Fruit fly (Drosophila melanogaster) whole organism, embryonic: ENCODE data around the gene GlcAT-P.

Source experiments
- CG10321 ChIP-seq: fragments of 200-800 bp; sonication (Bioruptor generic); IDR thresholded peaks from 2 replicates; pipeline ENCODE4 v1.3.6; 2022; ENCODE audit warnings: missing biosample characterization, missing genetic modification characterization
- CG11696 ChIP-seq: fragments of 200-800 bp; sonication (Bioruptor generic); IDR thresholded peaks from 2 replicates; pipeline ENCODE4 v1.3.6; 2022; ENCODE audit warnings: missing biosample characterization, missing genetic modification characterization
- CG12155 ChIP-seq: fragments of 200-800 bp; sonication (Bioruptor generic); optimal IDR thresholded peaks from 3 replicates; lab custom pipeline; 2016; ENCODE audit warnings: missing biosample characterization, missing genetic modification characterization
- CG12659 ChIP-seq: fragments of 200-800 bp; sonication (Bioruptor generic); optimal IDR thresholded peaks from 3 replicates; lab custom pipeline; 2017; ENCODE audit warnings: mild to moderate bottlenecking, missing biosample characterization, missing genetic modification reagents, missing genetic modification characterization
- CG14441 ChIP-seq: fragments of 200-800 bp; sonication (Bioruptor generic); IDR thresholded peaks from 2 replicates; pipeline ENCODE4 v1.3.6; 2022; ENCODE audit warnings: missing biosample characterization, missing genetic modification characterization
- CG14860 ChIP-seq: fragments of 200-800 bp; sonication (Bioruptor generic); IDR thresholded peaks from 3 replicates; pipeline ENCODE4 v1.3.6; 2022; ENCODE audit warnings: missing biosample characterization, missing genetic modification characterization; ENCODE audit not compliant: partially characterized antibody
- CG17359 ChIP-seq: fragments of 200-800 bp; sonication (Bioruptor generic); optimal IDR thresholded peaks from 3 replicates; lab custom pipeline; 2018; ENCODE audit warnings: missing biosample characterization, mild to moderate bottlenecking, missing genetic modification characterization, moderate library complexity
- CG17385 ChIP-seq: fragments of 200-800 bp; sonication (Bioruptor generic); optimal IDR thresholded peaks from 3 replicates; lab custom pipeline; 2018; ENCODE audit warnings: missing biosample characterization, mild to moderate bottlenecking, missing genetic modification characterization
- CG17568 ChIP-seq: fragments of 200-800 bp; sonication (Bioruptor generic); optimal IDR thresholded peaks from 2 replicates; lab custom pipeline; 2018; ENCODE audit warnings: missing biosample characterization, mild to moderate bottlenecking, missing genetic modification characterization, moderate library complexity
- CG17829 ChIP-seq: fragments of 200-800 bp; optimal IDR thresholded peaks from 2 replicates; lab custom pipeline; 2019; ENCODE audit warnings: missing biosample characterization, mild to moderate bottlenecking, missing genetic modification characterization, moderate library complexity
- CG2120 ChIP-seq: fragments of 200-800 bp; sonication (Bioruptor generic); optimal IDR thresholded peaks from 3 replicates; lab custom pipeline; 2016; ENCODE audit warnings: missing biosample characterization, missing genetic modification characterization
- CG3407 ChIP-seq: fragments of 200-800 bp; sonication (Bioruptor generic); optimal IDR thresholded peaks from 2 replicates; lab custom pipeline; 2018; ENCODE audit warnings: missing biosample characterization, mild to moderate bottlenecking, missing genetic modification characterization
- CG34422 ChIP-seq: fragments of 200-800 bp; sonication (Bioruptor generic); IDR thresholded peaks from 3 replicates; pipeline ENCODE4 v1.3.6; 2022; ENCODE audit warnings: missing biosample characterization, missing genetic modification characterization
- CG6765 ChIP-seq: fragments of 200-800 bp; sonication (Bioruptor generic); optimal IDR thresholded peaks from 3 replicates; lab custom pipeline; 2017; ENCODE audit warnings: missing biosample characterization, mild to moderate bottlenecking, missing genetic modification characterization
- CG7372 ChIP-seq: fragments of 200-800 bp; sonication (Bioruptor generic); IDR thresholded peaks from 2 replicates; pipeline ENCODE4 v1.3.6; 2022; ENCODE audit warnings: missing biosample characterization, missing genetic modification characterization
- CG7963 ChIP-seq: fragments of 200-800 bp; sonication (Bioruptor generic); IDR thresholded peaks from 3 replicates; pipeline ENCODE4 v1.3.6; 2022; ENCODE audit warnings: missing biosample characterization, missing genetic modification characterization; ENCODE audit not compliant: partially characterized antibody
- CG8290 ChIP-seq, 3 experiments: fragments of 200-800 bp; sonication (Bioruptor generic); optimal IDR thresholded peaks; 2 replicates each; lab custom pipeline; 2016 to 2019; ENCODE audit warnings: missing biosample characterization in 3 of 3, missing genetic modification characterization in 3 of 3, mild to moderate bottlenecking in 2 of 3, moderate library complexity in 1 of 3
- CG8924 ChIP-seq: fragments of 200-800 bp; optimal IDR thresholded peaks from 3 replicates; lab custom pipeline; 2019; ENCODE audit warnings: missing biosample characterization, mild to moderate bottlenecking, missing genetic modification characterization, moderate library complexity
- CHES-1-like ChIP-seq: fragments of 200-800 bp; sonication (Bioruptor generic); optimal IDR thresholded peaks from 2 replicates; lab custom pipeline; 2016; ENCODE audit warnings: missing biosample characterization, missing genetic modification characterization
- CrebB ChIP-seq: fragments of 200-800 bp; sonication (Bioruptor generic); optimal IDR thresholded peaks from 3 replicates; lab custom pipeline; 2018; ENCODE audit warnings: missing biosample characterization, mild to moderate bottlenecking, missing genetic modification characterization
- Dbx ChIP-seq: fragments of 200-800 bp; sonication (Bioruptor generic); IDR thresholded peaks from 3 replicates; pipeline ENCODE4 v1.3.6; 2022; ENCODE audit warnings: missing biosample characterization, missing genetic modification characterization
- Dll ChIP-seq: fragments of 200-800 bp; sonication (Bioruptor generic); IDR thresholded peaks from 4 replicates; pipeline ENCODE4 v1.3.6; 2022; ENCODE audit warnings: missing biosample characterization, missing genetic modification characterization; ENCODE audit not compliant: partially characterized antibody
- Eip74EF ChIP-seq, 2 experiments: fragments of 200-800 bp in 1 of 2; fragments of >200 bp in 1 of 2; sonication (Bioruptor generic) in 1 of 2; optimal IDR thresholded peaks; 2 replicates each; lab custom pipeline; 2017 to 2019; ENCODE audit warnings: missing biosample characterization in 2 of 2, missing genetic modification characterization in 2 of 2, mild to moderate bottlenecking in 1 of 2, moderate library complexity in 1 of 2
- Hr51 ChIP-seq, 2 experiments: fragments of 200-800 bp; sonication (Bioruptor generic); optimal IDR thresholded peaks; 2 replicates in 1 of 2; 3 replicates in 1 of 2; lab custom pipeline; 2016 to 2018; ENCODE audit warnings: missing biosample characterization in 2 of 2, missing genetic modification characterization in 2 of 2, mild to moderate bottlenecking in 1 of 2, moderate library complexity in 1 of 2
- Oli ChIP-seq: fragments of 200-800 bp; sonication (Bioruptor generic); optimal IDR thresholded peaks from 2 replicates; lab custom pipeline; 2018; ENCODE audit warnings: missing biosample characterization, mild to moderate bottlenecking, missing genetic modification characterization, moderate library complexity
- TFAM ChIP-seq: fragments of 200-800 bp; sonication (Bioruptor generic); optimal IDR thresholded peaks from 2 replicates; lab custom pipeline; 2017; ENCODE audit warnings: missing biosample characterization, missing genetic modification characterization, inconsistent platforms
- YL-1 ChIP-seq: fragments of 200-800 bp; sonication (Bioruptor generic); optimal IDR thresholded peaks from 3 replicates; lab custom pipeline; 2017; ENCODE audit warnings: missing biosample characterization, mild to moderate bottlenecking, missing genetic modification characterization
- ac ChIP-seq: fragments of 200-800 bp; sonication (Bioruptor generic); optimal IDR thresholded peaks from 3 replicates; lab custom pipeline; 2017; ENCODE audit warnings: missing biosample characterization, mild to moderate bottlenecking, missing genetic modification characterization
- amos ChIP-seq: fragments of 200-800 bp; sonication (Bioruptor generic); IDR thresholded peaks from 2 replicates; pipeline ENCODE4 v1.3.6; 2022; ENCODE audit warnings: missing biosample characterization, missing genetic modification characterization; ENCODE audit not compliant: partially characterized antibody
- btn ChIP-seq: fragments of 200-800 bp; sonication (Bioruptor generic); optimal IDR thresholded peaks from 2 replicates; lab custom pipeline; 2016; ENCODE audit warnings: missing biosample characterization, missing genetic modification characterization
- ci ChIP-seq: fragments of 200-800 bp; sonication (Bioruptor generic); IDR thresholded peaks from 3 replicates; pipeline ENCODE4 v1.3.6; 2022; ENCODE audit warnings: missing biosample characterization, missing genetic modification characterization
- danr ChIP-seq: fragments of 200-800 bp; sonication (Bioruptor generic); IDR thresholded peaks from 2 replicates; pipeline ENCODE4 v1.3.6; 2022; ENCODE audit warnings: missing biosample characterization, missing genetic modification characterization
- esg ChIP-seq: fragments of 200-800 bp; sonication (Bioruptor generic); conservative IDR thresholded peaks from 2 replicates; pipeline ENCODE4 v1.3.6; 2022; ENCODE audit warnings: missing biosample characterization, missing genetic modification characterization
- gem ChIP-seq: fragments of 200-800 bp; sonication (Bioruptor generic); optimal IDR thresholded peaks from 2 replicates; lab custom pipeline; 2019; ENCODE audit warnings: missing biosample characterization, mild to moderate bottlenecking, missing genetic modification characterization, moderate library complexity
- grn ChIP-seq: fragments of 200-800 bp; sonication (Bioruptor generic); optimal IDR thresholded peaks from 3 replicates; lab custom pipeline; 2017; ENCODE audit warnings: missing biosample characterization, missing genetic modification characterization
- h ChIP-seq: fragments of >200 bp; optimal IDR thresholded peaks from 2 replicates; lab custom pipeline; 2017
- hkb ChIP-seq, 2 experiments: fragments of 200-800 bp in 1 of 2; fragments of >200 bp in 1 of 2; sonication (Bioruptor generic) in 1 of 2; IDR thresholded peaks in 1 of 2; optimal IDR thresholded peaks in 1 of 2; 2 replicates each; pipeline versions ENCODE4 v1.3.6 to Lab custom; 2017 to 2022; ENCODE audit warnings: missing biosample characterization in 1 of 2, missing genetic modification characterization in 1 of 2
- ind ChIP-seq: fragments of 200-800 bp; sonication (Bioruptor generic); optimal IDR thresholded peaks from 3 replicates; lab custom pipeline; 2016; ENCODE audit warnings: missing biosample characterization, missing genetic modification characterization
- mam ChIP-seq: fragments of 200-800 bp; sonication (Bioruptor generic); optimal IDR thresholded peaks from 3 replicates; lab custom pipeline; 2016; ENCODE audit warnings: missing biosample characterization, missing genetic modification characterization
- nerfin-1 ChIP-seq: fragments of 200-800 bp; sonication (Bioruptor generic); optimal IDR thresholded peaks from 3 replicates; lab custom pipeline; 2019; ENCODE audit warnings: missing biosample characterization, mild to moderate bottlenecking, missing genetic modification characterization, moderate library complexity
- pnt ChIP-seq: fragments of 200-800 bp; sonication (Bioruptor generic); optimal IDR thresholded peaks from 3 replicates; lab custom pipeline; 2016; ENCODE audit warnings: missing biosample characterization, missing genetic modification characterization
- psq ChIP-seq: fragments of 200-800 bp; sonication (Bioruptor generic); optimal IDR thresholded peaks from 2 replicates; lab custom pipeline; 2017; ENCODE audit warnings: missing biosample characterization, missing genetic modification characterization
- sc ChIP-seq, 3 experiments: fragments of >200 bp in 2 of 3; fragments of 200-800 bp in 1 of 3; sonication (Bioruptor generic) in 1 of 3; optimal IDR thresholded peaks; 2 replicates in 2 of 3; 3 replicates in 1 of 3; lab custom pipeline; 2017; ENCODE audit warnings: mild to moderate bottlenecking in 1 of 3, missing biosample characterization in 1 of 3, missing genetic modification characterization in 1 of 3, missing genetic modification reagents in 1 of 3
- sna ChIP-seq: fragments of 200-800 bp; sonication (Bioruptor generic); IDR thresholded peaks from 2 replicates; pipeline ENCODE4 v1.3.6; 2022; ENCODE audit warnings: missing biosample characterization, missing genetic modification characterization; ENCODE audit not compliant: partially characterized antibody
- sob ChIP-seq: fragments of 200-800 bp; sonication (Bioruptor generic); IDR thresholded peaks from 2 replicates; pipeline ENCODE4 v1.3.6; 2022; ENCODE audit warnings: missing biosample characterization, missing genetic modification characterization
- sr ChIP-seq: fragments of 200-800 bp; sonication (Bioruptor generic); IDR thresholded peaks from 3 replicates; pipeline ENCODE4 v1.3.6; 2022; ENCODE audit warnings: missing biosample characterization, missing genetic modification characterization
- zen2 ChIP-seq: fragments of 200-800 bp; sonication (Bioruptor generic); IDR thresholded peaks from 3 replicates; pipeline ENCODE4 v1.3.6; 2022; ENCODE audit warnings: missing biosample characterization, missing genetic modification characterization; ENCODE audit not compliant: partially characterized antibody

Gene GlcAT-P

DNA sequence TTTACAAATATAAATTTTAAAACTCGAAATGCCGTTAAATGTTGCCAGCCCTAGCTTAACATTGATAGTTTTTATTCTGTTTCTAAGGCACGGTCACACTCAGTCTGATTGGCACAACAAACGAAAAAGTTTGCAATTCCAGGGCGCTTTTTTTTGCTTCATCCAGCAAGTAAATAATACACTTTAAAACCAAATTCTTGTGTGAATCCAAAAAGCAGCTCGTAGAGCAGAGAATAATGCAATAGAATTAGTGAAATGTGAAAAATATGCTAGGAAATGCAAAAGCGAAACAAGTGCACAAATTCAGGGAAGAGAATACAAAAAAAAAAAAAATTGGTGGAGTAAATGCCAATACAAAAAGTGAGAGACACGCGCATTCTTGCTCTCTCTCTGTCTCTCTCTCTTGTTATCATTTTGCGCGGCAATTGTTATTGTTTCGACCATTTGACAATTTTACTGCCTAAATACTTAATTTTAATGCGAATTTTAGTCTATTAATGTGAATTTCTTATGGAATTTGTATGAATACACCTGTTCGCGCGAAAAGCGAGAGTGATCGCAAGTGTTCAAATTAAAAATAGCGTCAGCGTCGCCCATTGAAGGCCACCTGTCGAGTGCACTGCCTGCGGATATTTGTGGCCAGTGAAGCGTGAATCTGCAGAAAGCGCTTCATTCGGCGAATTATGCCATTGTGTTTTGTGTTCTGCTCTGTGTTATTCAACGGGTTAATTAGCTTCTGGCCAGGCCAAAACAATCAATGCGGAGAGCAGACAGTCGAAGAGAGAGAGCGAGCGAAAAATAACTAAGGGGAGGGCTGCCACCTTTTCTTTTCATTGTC is 17.3 kb upstream of the GlcAT-P start, which contains the start of gene CG42671 (continued):
- TF ChIP-seq CrebB (tag; lab: Kevin White, UChicago) (no peak), grn (GFP tag; lab: Kevin White, UChicago) (no peak), ac (GFP tag; lab: Kevin White, UChicago) (no peak), gem (tag; lab: Kevin White, UChicago) (peak; percentile 30), sob (GFP tag; lab: Robert Waterston, UW) (peak; percentile 17; the same call in 1 of the 2 replicates), CG6765 (no peak), CHES-1-like (GFP tag; lab: Kevin White, UChicago) (no peak), Oli (tag; lab: Kevin White, UChicago) (no peak), CG12155 (GFP tag; lab: Kevin White, UChicago) (no peak), CG17359 (tag; lab: Kevin White, UChicago) (peak; percentile 71), ci (no peak; the same call in 2 of the 3 replicates), zen2 (GFP tag; lab: Robert Waterston, UW) (no peak), CG10321 (GFP tag; lab: Robert Waterston, UW) (no peak), nerfin-1 (peak; percentile 95), CG12659 (GFP tag; lab: Kevin White, UChicago) (peak; percentile 52), Dll (peak; percentile 30; the same call in 1 of the 4 replicates), hkb (optimal IDR thresholded peaks at IDR 0.05; lab: Kevin White, UChicago) (no peak), hkb (GFP tag; IDR thresholded peaks at IDR 0.05; lab: Robert Waterston, UW) (no peak), Hr51 (GFP tag; optimal IDR thresholded peaks at IDR 0.05; lab: Kevin White, UChicago) (peak in 1 of 2 experiments; percentile 6), sc (optimal IDR thresholded peaks at IDR 0.05; lab: Kevin White, UChicago) (no peak), sc (GFP tag; optimal IDR thresholded peaks at IDR 0.05; lab: Kevin White, UChicago) (no peak), Dbx (GFP tag; lab: Robert Waterston, UW) (no peak), mam (GFP tag; lab: Kevin White, UChicago) (no peak), YL-1 (GFP tag; lab: Kevin White, UChicago) (peak; percentile 7), CG17385 (GFP tag; lab: Kevin White, UChicago) (no peak), CG8290 (GFP tag; optimal IDR thresholded peaks at IDR 0.05; lab: Kevin White, UChicago) (no peak), CG8290 (tag; optimal IDR thresholded peaks at IDR 0.05; lab: Kevin White, UChicago) (peak in 1 of 2 experiments; percentile 4), CG2120 (no peak), TFAM (GFP tag; lab: Kevin White, UChicago) (no peak), CG7372 (GFP tag; lab: Robert Waterston, UW) (no peak), sna (GFP tag; lab: Robert Waterston, UW) (peak; percentile 25; the same call in 1 of the 2 replicates), CG14860 (GFP tag; lab: Robert Waterston, UW) (no peak), danr (GFP tag; lab: Robert Waterston, UW) (no peak), Eip74EF (GFP tag; optimal IDR thresholded peaks at IDR 0.05; lab: Kevin White, UChicago) (no peak), pnt (GFP tag; lab: Kevin White, UChicago) (no peak), sr (no peak), CG3407 (GFP tag; lab: Kevin White, UChicago) (no peak), CG17568 (GFP tag; lab: Kevin White, UChicago) (no peak), amos (GFP tag; lab: Robert Waterston, UW) (no peak), h (no peak), CG11696 (GFP tag; lab: Robert Waterston, UW) (no peak), CG14441 (GFP tag; lab: Robert Waterston, UW) (no peak), esg (GFP tag; lab: Robert Waterston, UW) (no peak), CG7963 (GFP tag; lab: Robert Waterston, UW) (no peak), btn (GFP tag; lab: Kevin White, UChicago) (no peak), ind (no peak), CG8924 (tag; lab: Kevin White, UChicago) (peak; percentile 14), psq (no peak), CG17829 (peak; percentile 6), CG34422 (GFP tag; lab: Robert Waterston, UW) (0 out of 3 replicates have a peak, but pooled peaks have one; percentile 13)
